Fruit fly (Drosophila melanogaster) whole organism, embryonic: ENCODE results near the gene Muc26B.
A peak's percentile ranks its signal among the peaks of the same experiment; 100 is the strongest.

Source experiments
- Atf6 ChIP-seq: fragments of 200-800 bp; sonication (Bioruptor generic); IDR thresholded peaks from 2 replicates; pipeline ENCODE4 v1.3.6; 2022; ENCODE audit warnings: missing biosample characterization, missing genetic modification characterization
- CG12219 ChIP-seq: fragments of 200-800 bp; sonication (Bioruptor generic); optimal IDR thresholded peaks from 3 replicates; lab custom pipeline; 2018; ENCODE audit warnings: missing biosample characterization, mild to moderate bottlenecking, missing genetic modification characterization
- CG12236 ChIP-seq: fragments of 200-800 bp; sonication (Bioruptor generic); optimal IDR thresholded peaks from 2 replicates; lab custom pipeline; 2016; ENCODE audit warnings: missing biosample characterization, missing genetic modification characterization
- CG12744 ChIP-seq: fragments of 200-800 bp; sonication (Bioruptor generic); optimal IDR thresholded peaks from 2 replicates; lab custom pipeline; 2016; ENCODE audit warnings: missing biosample characterization, missing genetic modification characterization
- CG12942 ChIP-seq: fragments of 200-800 bp; sonication (Bioruptor generic); optimal IDR thresholded peaks from 3 replicates; lab custom pipeline; 2016; ENCODE audit warnings: missing biosample characterization, missing genetic modification characterization
- CG13775 ChIP-seq: fragments of 200-800 bp; sonication (Bioruptor generic); optimal IDR thresholded peaks from 3 replicates; lab custom pipeline; 2017; ENCODE audit warnings: missing biosample characterization, mild to moderate bottlenecking, missing genetic modification characterization
- CG17568 ChIP-seq: fragments of 200-800 bp; sonication (Bioruptor generic); optimal IDR thresholded peaks from 2 replicates; lab custom pipeline; 2018; ENCODE audit warnings: missing biosample characterization, mild to moderate bottlenecking, missing genetic modification characterization, moderate library complexity
- CG18011 ChIP-seq: fragments of 200-800 bp; sonication (Bioruptor generic); optimal IDR thresholded peaks from 2 replicates; lab custom pipeline; 2017; ENCODE audit warnings: missing biosample characterization, missing genetic modification characterization, mild to moderate bottlenecking, moderate library complexity, missing genotype
- CG18619 ChIP-seq: fragments of 200-800 bp; sonication (Bioruptor generic); optimal IDR thresholded peaks from 3 replicates; lab custom pipeline; 2017; ENCODE audit warnings: missing biosample characterization, mild to moderate bottlenecking, missing genetic modification characterization
- CG18764 ChIP-seq: fragments of 200-800 bp; sonication (Bioruptor generic); optimal IDR thresholded peaks from 3 replicates; lab custom pipeline; 2016; ENCODE audit warnings: missing biosample characterization, missing genetic modification characterization
- CG2202 ChIP-seq: fragments of 200-800 bp; sonication (Bioruptor generic); optimal IDR thresholded peaks from 2 replicates; lab custom pipeline; 2018; ENCODE audit warnings: missing biosample characterization, mild to moderate bottlenecking, missing genetic modification characterization
- CG2712 ChIP-seq: fragments of 200-800 bp; optimal IDR thresholded peaks from 3 replicates; lab custom pipeline; 2019; ENCODE audit warnings: missing biosample characterization, mild to moderate bottlenecking, missing genetic modification characterization, moderate library complexity
- CG32767 ChIP-seq: fragments of 200-800 bp; sonication (Bioruptor generic); IDR thresholded peaks from 2 replicates; pipeline ENCODE4 v1.3.6; 2022; ENCODE audit warnings: missing biosample characterization, missing genetic modification characterization
- CG33557 ChIP-seq: fragments of 200-800 bp; sonication (Bioruptor generic); optimal IDR thresholded peaks from 2 replicates; lab custom pipeline; 2019; ENCODE audit warnings: missing biosample characterization, mild to moderate bottlenecking, missing genetic modification characterization, moderate library complexity
- CG3838 ChIP-seq: fragments of 200-800 bp; sonication (Bioruptor generic); optimal IDR thresholded peaks from 3 replicates; lab custom pipeline; 2016; ENCODE audit warnings: missing biosample characterization, missing genetic modification characterization
- CG3847 ChIP-seq: fragments of 200-800 bp; sonication (Bioruptor generic); IDR thresholded peaks from 2 replicates; pipeline ENCODE4 v1.3.6; 2022; ENCODE audit warnings: missing biosample characterization, missing genetic modification characterization
- CG4424 ChIP-seq: fragments of 200-800 bp; sonication (Bioruptor generic); optimal IDR thresholded peaks from 3 replicates; lab custom pipeline; 2016; ENCODE audit warnings: missing biosample characterization, missing genetic modification characterization
- CG4854 ChIP-seq: fragments of 200-800 bp; sonication (Bioruptor generic); optimal IDR thresholded peaks from 2 replicates; lab custom pipeline; 2016; ENCODE audit warnings: missing biosample characterization, missing genetic modification characterization, inconsistent platforms
- CG6689 ChIP-seq: fragments of 200-800 bp; sonication (Bioruptor generic); IDR thresholded peaks from 2 replicates; pipeline ENCODE4 v1.3.6; 2022; ENCODE audit warnings: missing biosample characterization, missing genetic modification characterization
- CG6813 ChIP-seq: fragments of 200-800 bp; sonication (Bioruptor generic); optimal IDR thresholded peaks from 2 replicates; lab custom pipeline; 2017; ENCODE audit warnings: missing biosample characterization, missing genetic modification characterization, mild to moderate bottlenecking, moderate library complexity, missing genetic modification reagents
- CG7556 ChIP-seq: fragments of 200-800 bp; sonication (Bioruptor generic); optimal IDR thresholded peaks from 2 replicates; lab custom pipeline; 2017; ENCODE audit warnings: missing biosample characterization, mild to moderate bottlenecking, missing genetic modification characterization
- CG8924 ChIP-seq: fragments of 200-800 bp; optimal IDR thresholded peaks from 3 replicates; lab custom pipeline; 2019; ENCODE audit warnings: missing biosample characterization, mild to moderate bottlenecking, missing genetic modification characterization, moderate library complexity
- Dad ChIP-seq: fragments of 200-800 bp; sonication (Bioruptor generic); optimal IDR thresholded peaks from 3 replicates; lab custom pipeline; 2016; ENCODE audit warnings: missing biosample characterization, missing genetic modification characterization
- Dip2 ChIP-seq: fragments of 200-800 bp; sonication (Bioruptor generic); IDR thresholded peaks from 2 replicates; pipeline ENCODE4 v1.3.6; 2022; ENCODE audit warnings: missing biosample characterization, missing genetic modification characterization
- GATAe ChIP-seq: fragments of 200-800 bp; sonication (Bioruptor generic); conservative IDR thresholded peaks from 2 replicates; pipeline ENCODE4 v1.3.6; 2022; ENCODE audit warnings: missing biosample characterization, missing genetic modification characterization
- Gug ChIP-seq: fragments of 200-800 bp; sonication (Bioruptor generic); IDR thresholded peaks from 4 replicates; pipeline ENCODE4 v1.3.6; 2022; ENCODE audit warnings: missing biosample characterization, missing genetic modification characterization
- Hey ChIP-seq: fragments of 200-800 bp; sonication (Bioruptor generic); optimal IDR thresholded peaks from 3 replicates; lab custom pipeline; 2018; ENCODE audit warnings: missing biosample characterization, mild to moderate bottlenecking, missing genetic modification characterization
- Hmx ChIP-seq: fragments of 200-800 bp; sonication (Bioruptor generic); optimal IDR thresholded peaks from 2 replicates; lab custom pipeline; 2016; ENCODE audit warnings: missing biosample characterization, missing genetic modification characterization
- Hr51 ChIP-seq, 2 experiments: fragments of 200-800 bp; sonication (Bioruptor generic); optimal IDR thresholded peaks; 2 replicates in 1 of 2; 3 replicates in 1 of 2; lab custom pipeline; 2016 to 2018; ENCODE audit warnings: missing biosample characterization in 2 of 2, missing genetic modification characterization in 2 of 2, mild to moderate bottlenecking in 1 of 2, moderate library complexity in 1 of 2
- Max ChIP-seq: fragments of 200-800 bp; sonication (Bioruptor generic); optimal IDR thresholded peaks from 2 replicates; lab custom pipeline; 2016; ENCODE audit warnings: missing biosample characterization, mild to moderate bottlenecking, missing genetic modification characterization
- Nf-YC ChIP-seq: fragments of 200-800 bp; optimal IDR thresholded peaks from 3 replicates; lab custom pipeline; 2019; ENCODE audit warnings: missing biosample characterization, mild to moderate bottlenecking, missing genetic modification characterization, moderate library complexity
- Scr ChIP-seq: fragments of 200-800 bp; sonication (Bioruptor generic); IDR thresholded peaks from 2 replicates; pipeline ENCODE4 v1.3.6; 2022; ENCODE audit warnings: missing biosample characterization, missing genetic modification characterization; ENCODE audit not compliant: partially characterized antibody
- Taf1 ChIP-seq: fragments of 200-800 bp; sonication (Bioruptor generic); IDR thresholded peaks from 2 replicates; pipeline ENCODE4 v1.3.6; 2022; ENCODE audit warnings: missing biosample characterization, missing genetic modification characterization
- ab ChIP-seq: fragments of 200-800 bp; sonication (Bioruptor generic); optimal IDR thresholded peaks from 2 replicates; lab custom pipeline; 2016; ENCODE audit warnings: missing biosample characterization, missing genetic modification characterization
- az2 ChIP-seq: fragments of 200-800 bp; sonication (Bioruptor generic); optimal IDR thresholded peaks from 3 replicates; lab custom pipeline; 2016; ENCODE audit warnings: missing biosample characterization, missing genetic modification characterization
- esg ChIP-seq: fragments of 200-800 bp; sonication (Bioruptor generic); conservative IDR thresholded peaks from 2 replicates; pipeline ENCODE4 v1.3.6; 2022; ENCODE audit warnings: missing biosample characterization, missing genetic modification characterization
- fd64A ChIP-seq: fragments of 200-800 bp; sonication (Bioruptor generic); optimal IDR thresholded peaks from 3 replicates; lab custom pipeline; 2018; ENCODE audit warnings: missing biosample characterization, mild to moderate bottlenecking, missing genetic modification characterization
- gfzf ChIP-seq: fragments of 200-800 bp; sonication (Bioruptor generic); optimal IDR thresholded peaks from 2 replicates; lab custom pipeline; 2016; ENCODE audit warnings: missing biosample characterization, mild to moderate bottlenecking, missing genetic modification characterization, moderate library complexity
- jumu ChIP-seq: fragments of 200-800 bp; sonication (Bioruptor generic); optimal IDR thresholded peaks from 3 replicates; lab custom pipeline; 2016; ENCODE audit warnings: missing biosample characterization, missing genetic modification characterization
- kah ChIP-seq: fragments of 200-800 bp; sonication (Bioruptor generic); optimal IDR thresholded peaks from 2 replicates; lab custom pipeline; 2018; ENCODE audit warnings: missing biosample characterization, mild to moderate bottlenecking, missing genetic modification characterization
- klu ChIP-seq: fragments of 200-800 bp; sonication (Bioruptor generic); IDR thresholded peaks from 2 replicates; pipeline ENCODE4 v1.3.6; 2022; ENCODE audit warnings: missing biosample characterization, missing genetic modification characterization
- org-1 ChIP-seq: fragments of 200-800 bp; sonication (Bioruptor generic); optimal IDR thresholded peaks from 2 replicates; lab custom pipeline; 2017; ENCODE audit warnings: missing biosample characterization, missing genetic modification characterization
- pan ChIP-seq, 4 experiments: fragments of >200 bp in 3 of 4; fragments of 200-800 bp in 1 of 4; sonication (Bioruptor generic) in 1 of 4; optimal IDR thresholded peaks in 3 of 4; IDR thresholded peaks in 1 of 4; 2 replicates each; pipeline versions ENCODE4 v1.3.6 to Lab custom; 2017 to 2022; ENCODE audit warnings: missing biosample characterization in 2 of 4, missing genetic modification characterization in 2 of 4, mixed read lengths in 1 of 4
- phol ChIP-seq: fragments of 200-800 bp; sonication (Bioruptor generic); optimal IDR thresholded peaks from 3 replicates; lab custom pipeline; 2018; ENCODE audit warnings: missing biosample characterization, mild to moderate bottlenecking, missing genetic modification characterization, moderate library complexity
- rib ChIP-seq: fragments of 200-800 bp; sonication (Bioruptor generic); IDR thresholded peaks from 2 replicates; pipeline ENCODE4 v1.3.6; 2022; ENCODE audit warnings: missing biosample characterization, missing genetic modification characterization
- sima ChIP-seq: fragments of 200-800 bp; sonication (Bioruptor generic); optimal IDR thresholded peaks from 2 replicates; lab custom pipeline; 2016; ENCODE audit warnings: missing biosample characterization, missing genetic modification characterization
- sqz ChIP-seq: fragments of 200-800 bp; sonication (Bioruptor generic); optimal IDR thresholded peaks from 3 replicates; lab custom pipeline; 2018; ENCODE audit warnings: missing biosample characterization, mild to moderate bottlenecking, missing genetic modification characterization
- tgo ChIP-seq: fragments of 200-800 bp; sonication (Bioruptor generic); IDR thresholded peaks from 3 replicates; pipeline ENCODE4 v1.3.6; 2022; ENCODE audit warnings: missing biosample characterization, missing genetic modification characterization
- tin ChIP-seq: fragments of 200-800 bp; sonication (Bioruptor generic); optimal IDR thresholded peaks from 3 replicates; lab custom pipeline; 2016; ENCODE audit warnings: missing biosample characterization, missing genetic modification characterization

Gene Muc26B

dm6 chr2L:6178740-6179633 is 27.2 kb downstream of the Muc26B start, which contains the start of gene smal (continued):
- TF ChIP-seq CG4854 (GFP tag; lab: Kevin White, UChicago) (no peak), rib (GFP tag; lab: Robert Waterston, UW) (no peak), CG3847 (GFP tag; lab: Robert Waterston, UW) (no peak), CG13775 (GFP tag; lab: Kevin White, UChicago) (peak; percentile 1), kah (GFP tag; lab: Kevin White, UChicago) (no peak), CG32767 (no peak), CG33557 (peak; percentile 41), Dip2 (GFP tag; lab: Robert Waterston, UW) (no peak), tin (GFP tag; lab: Kevin White, UChicago) (peak; percentile 12), CG8924 (tag; lab: Kevin White, UChicago) (peak; percentile 22), tgo (no peak), sqz (GFP tag; lab: Kevin White, UChicago) (no peak), Taf1 (GFP tag; lab: Robert Waterston, UW) (no peak), CG12744 (GFP tag; lab: Kevin White, UChicago) (no peak), sima (GFP tag; lab: Kevin White, UChicago) (no peak), org-1 (no peak), CG4424 (GFP tag; lab: Kevin White, UChicago) (no peak), fd64A (peak; percentile 15), gfzf (no peak), jumu (GFP tag; lab: Kevin White, UChicago) (no peak), CG18011 (GFP tag; lab: Kevin White, UChicago) (no peak), CG12236 (GFP tag; lab: Kevin White, UChicago) (no peak), Scr (peak; percentile 34; the same call in 1 of the 2 replicates), Hey (tag; lab: Kevin White, UChicago) (no peak), CG3838 (GFP tag; lab: Kevin White, UChicago) (no peak), CG7556 (GFP tag; lab: Kevin White, UChicago) (no peak), ab (no peak), Max (GFP tag; lab: Kevin White, UChicago) (no peak), klu (GFP tag; lab: Robert Waterston, UW) (no peak), az2 (GFP tag; lab: Kevin White, UChicago) (no peak), CG2202 (tag; lab: Kevin White, UChicago) (peak; percentile 16), CG12942 (GFP tag; lab: Kevin White, UChicago) (no peak), Atf6 (GFP tag; lab: Robert Waterston, UW) (no peak), CG6689 (GFP tag; lab: Robert Waterston, UW) (no peak), CG12219 (GFP tag; lab: Kevin White, UChicago) (no peak), GATAe (GFP tag; lab: Robert Waterston, UW) (no peak), CG18764 (no peak), Gug (no peak), Hr51 (GFP tag; optimal IDR thresholded peaks at IDR 0.05; lab: Kevin White, UChicago) (peak in 1 of 2 experiments; percentile 34), Nf-YC (tag; lab: Kevin White, UChicago) (peak; percentile 36), esg (no peak), CG17568 (no peak), pan (optimal IDR thresholded peaks at IDR 0.05; lab: Kevin White, UChicago) (no peak), pan (GFP tag; optimal IDR thresholded peaks at IDR 0.05 in 1 of 2, IDR thresholded peaks at IDR 0.05 in 1 of 2) (no peak), CG6813 (peak; percentile 45), phol (tag; lab: Kevin White, UChicago) (no peak), CG18619 (GFP tag; lab: Kevin White, UChicago) (peak; percentile 26), Dad (GFP tag; lab: Kevin White, UChicago) (no peak), CG2712 (tag; lab: Kevin White, UChicago) (peak; percentile 18), Hmx (GFP tag; lab: Kevin White, UChicago) (no peak)
